Worm (Caenorhabditis elegans): ENCODE measurements around the gene M153.3.

ce11 chrX:12175667-12176278 is 33.1 kb downstream of the M153.3 start:
- TF ChIP-seq med-1 (GFP tag; optimal IDR thresholded peaks at IDR 0.05; ENCODE audit: insufficient read depth) (no peak), klf-2 (GFP tag; conservative IDR thresholded peaks at IDR 0.05) (no peak), cog-1 (tag; optimal IDR thresholded peaks at IDR 0.05) (no peak)

Data from whole organism, midembryonic.